Fruit fly (Drosophila melanogaster) whole organism, prepupa: ENCODE results near the gene CG7322.

ENCODE experiments used
- CG31627 ChIP-seq: fragments of 200-800 bp; sonication (Bioruptor generic); optimal IDR thresholded peaks from 3 replicates; lab custom pipeline; 2016; ENCODE audit warnings: missing biosample characterization, missing genetic modification characterization
- CG3919 ChIP-seq: fragments of 200-800 bp; sonication (Bioruptor generic); optimal IDR thresholded peaks from 3 replicates; lab custom pipeline; 2016; ENCODE audit warnings: missing biosample characterization, missing genetic modification characterization
- CG9139 ChIP-seq: fragments of 200-800 bp; sonication (Bioruptor generic); optimal IDR thresholded peaks from 3 replicates; lab custom pipeline; 2017; ENCODE audit warnings: missing biosample characterization, mild to moderate bottlenecking, missing genetic modification characterization
- Sox15 ChIP-seq: fragments of 200-800 bp; sonication (Bioruptor generic); optimal IDR thresholded peaks from 3 replicates; lab custom pipeline; 2016; ENCODE audit warnings: missing biosample characterization, missing genetic modification characterization
- achi ChIP-seq: fragments of 200-800 bp; sonication (Bioruptor generic); optimal IDR thresholded peaks from 3 replicates; lab custom pipeline; 2016; ENCODE audit warnings: missing biosample characterization, missing genetic modification characterization

DNA sequence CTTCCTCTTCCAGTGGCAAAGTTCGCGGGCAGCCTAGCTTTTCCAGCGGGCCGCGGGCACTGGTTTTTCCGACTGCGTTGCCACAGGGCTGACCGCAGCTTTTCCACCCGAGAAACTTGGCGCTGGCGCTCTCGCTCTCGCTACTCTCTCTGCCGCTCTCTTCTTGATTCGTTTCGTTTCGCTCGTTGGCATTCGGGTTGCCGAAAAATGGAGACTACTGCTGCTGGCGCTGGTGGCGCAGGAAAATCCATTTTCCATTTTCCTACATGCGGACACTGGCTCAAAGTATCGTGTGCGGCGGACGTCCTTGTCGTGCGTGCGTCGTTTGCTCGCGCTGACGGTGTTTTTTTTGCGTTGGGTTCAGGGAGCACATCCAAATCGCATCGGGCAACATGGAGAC lies 44.5 kb downstream of the CG7322 start, which contains the start of gene CG42450:
- TF ChIP-seq CG9139 (GFP tag; lab: Kevin White, UChicago) (no peak), CG3919 (GFP tag; lab: Kevin White, UChicago) (no peak), CG31627 (no peak), achi (GFP tag; lab: Kevin White, UChicago) (no peak), Sox15 (GFP tag; lab: Kevin White, UChicago) (no peak)
